Worm (Caenorhabditis elegans): ENCODE data around the gene srz-100.

- TF ChIP-seq ama-1 (optimal IDR thresholded peaks at IDR 0.05) (no peak), pha-4 (tag; optimal IDR thresholded peaks at IDR 0.05) (no peak), K02D7.2 (tag; optimal IDR thresholded peaks at IDR 0.05) (no peak), hlh-13 (GFP tag; optimal IDR thresholded peaks at IDR 0.05) (no peak), F13H6.1 (tag; optimal IDR thresholded peaks at IDR 0.05) (no peak), ceh-6 (GFP tag; optimal IDR thresholded peaks at IDR 0.05) (no peak), C08G9.2 (tag; optimal IDR thresholded peaks at IDR 0.05) (no peak), che-1 (tag; optimal IDR thresholded peaks at IDR 0.05) (no peak), sox-4 (tag; optimal IDR thresholded peaks at IDR 0.05) (no peak), syd-9 (tag; optimal IDR thresholded peaks at IDR 0.05) (no peak), nhr-11 (tag; optimal IDR thresholded peaks at IDR 0.05) (no peak), tbx-2 (tag; optimal IDR thresholded peaks at IDR 0.05) (no peak), unc-3 (GFP tag; conservative IDR thresholded peaks at IDR 0.05) (no peak), unc-3 (tag; optimal IDR thresholded peaks at IDR 0.05) (no peak)
Observed at ce11 chrV:16683359-16683758, 48.3 kb upstream of the srz-100 start.
